Worm (Caenorhabditis elegans): ENCODE measurements around the gene cfp-1.
A peak's percentile ranks its signal among the peaks of the same experiment; 100 is the strongest.

ce11 chrIV:14070992-14071289 lies 6.3 kb upstream of the cfp-1 start:
- TF ChIP-seq elt-3 (tag; optimal IDR thresholded peaks at IDR 0.05) (no peak), nhr-12 (tag; optimal IDR thresholded peaks at IDR 0.05) (no peak), snpc-4 (tag; optimal IDR thresholded peaks at IDR 0.05) (peak; percentile 39), zag-1 (tag; optimal IDR thresholded peaks at IDR 0.05) (peak; percentile 21), F13H6.1 (tag; optimal IDR thresholded peaks at IDR 0.05) (peak; percentile 85), nhr-129 (tag; optimal IDR thresholded peaks at IDR 0.05) (peak; percentile 98), ztf-11 (tag; optimal IDR thresholded peaks at IDR 0.05) (no peak), nhr-6 (tag; optimal IDR thresholded peaks at IDR 0.05) (no peak), nhr-77 (tag; optimal IDR thresholded peaks at IDR 0.05) (no peak)

Measured in whole organism, L2 larva.